In genomic region chr3R:29204612-29205480, dm6 we compare ENCODE assay signal across 1 fruit fly cellular context.
TF ChIP-seq lines count a peak whose summit lies in the region.

No protein-coding gene starts in this region.

TF ChIP-seq in whole organism, embryonic, 481 proteins besides CTCF, POLR2A, EP300 and RAD21 (continued from another document and continues in another):
- peak; percentile 85 for TF ChIP-seq ara (GFP tag; IDR thresholded peaks at IDR 0.05; lab: Robert Waterston, UW)
- no peak for TF ChIP-seq HLHmδ (GFP tag; optimal IDR thresholded peaks at IDR 0.05; lab: Kevin White, UChicago)
- TF ChIP-seq ase (GFP tag; IDR thresholded peaks at IDR 0.05; lab: Robert Waterston, UW): peak; percentile 73; the same call in 2 of the 3 replicates
- TF ChIP-seq sim (GFP tag; IDR thresholded peaks at IDR 0.05; lab: Robert Waterston, UW): peak; percentile 61; the same call in 1 of the 2 replicates
- TF ChIP-seq NfI (GFP tag; optimal IDR thresholded peaks at IDR 0.05; lab: Kevin White, UChicago): peak; percentile 57
- TF ChIP-seq CG7963 (GFP tag; IDR thresholded peaks at IDR 0.05; lab: Robert Waterston, UW; ENCODE audit: partially characterized antibody): no peak
- TF ChIP-seq schlank (tag; optimal IDR thresholded peaks at IDR 0.05; lab: Kevin White, UChicago): no peak
- TF ChIP-seq Atf3 (GFP tag; optimal IDR thresholded peaks at IDR 0.05; lab: Kevin White, UChicago): peak; percentile 59
- peak; percentile 54 for TF ChIP-seq cg (GFP tag; optimal IDR thresholded peaks at IDR 0.05; lab: Kevin White, UChicago)
- TF ChIP-seq CG4282 (GFP tag; optimal IDR thresholded peaks at IDR 0.05; lab: Kevin White, UChicago): no peak
- TF ChIP-seq Xbp1 (GFP tag; optimal IDR thresholded peaks at IDR 0.05; lab: Kevin White, UChicago): peak; percentile 85
- peak; percentile 55 for TF ChIP-seq lilli (GFP tag; optimal IDR thresholded peaks at IDR 0.05; lab: Kevin White, UChicago)
- TF ChIP-seq oc (tag; optimal IDR thresholded peaks at IDR 0.05; lab: Kevin White, UChicago): peak; percentile 86
- TF ChIP-seq Adf1 (GFP tag; IDR thresholded peaks at IDR 0.05; lab: Robert Waterston, UW): no peak; the same call in 1 of the 2 replicates
- 0 out of 2 replicates have a peak, but pooled peaks have one; percentile 22 for TF ChIP-seq gsb (GFP tag; IDR thresholded peaks at IDR 0.05; lab: Robert Waterston, UW)
- no peak for TF ChIP-seq Dip3 (GFP tag; optimal IDR thresholded peaks at IDR 0.05; lab: Kevin White, UChicago)
- peak; percentile 41 for TF ChIP-seq tio (GFP tag; optimal IDR thresholded peaks at IDR 0.05; lab: Kevin White, UChicago)
- peak; percentile 67 for TF ChIP-seq nau (GFP tag; optimal IDR thresholded peaks at IDR 0.05; lab: Kevin White, UChicago)
- peak; percentile 78 for TF ChIP-seq Sox100B (GFP tag; optimal IDR thresholded peaks at IDR 0.05; lab: Kevin White, UChicago)
- TF ChIP-seq CG15601 (tag; optimal IDR thresholded peaks at IDR 0.05; lab: Kevin White, UChicago): peak; percentile 79
- TF ChIP-seq caup (GFP tag; optimal IDR thresholded peaks at IDR 0.05; lab: Kevin White, UChicago; ENCODE audit: severe bottlenecking): peak; percentile 32
- peak in 1 of 2 experiments; percentile 94 for TF ChIP-seq eve (GFP tag; optimal IDR thresholded peaks at IDR 0.05; lab: Kevin White, UChicago)
- TF ChIP-seq pfk (GFP tag; optimal IDR thresholded peaks at IDR 0.05; lab: Kevin White, UChicago): no peak
- no peak for TF ChIP-seq sna (GFP tag; IDR thresholded peaks at IDR 0.05; lab: Robert Waterston, UW; ENCODE audit: partially characterized antibody)
- TF ChIP-seq Nf-YB (GFP tag; optimal IDR thresholded peaks at IDR 0.05; lab: Kevin White, UChicago): peak; percentile 46
- TF ChIP-seq stc (GFP tag; IDR thresholded peaks at IDR 0.05; lab: Robert Waterston, UW): peak; percentile 79
- TF ChIP-seq unpg (GFP tag; optimal IDR thresholded peaks at IDR 0.05; lab: Kevin White, UChicago): peak; percentile 85
- TF ChIP-seq MESR4 (GFP tag; optimal IDR thresholded peaks at IDR 0.05; lab: Kevin White, UChicago): no peak
- peak; percentile 88 for TF ChIP-seq CG11504 (tag; optimal IDR thresholded peaks at IDR 0.05; lab: Kevin White, UChicago)
- TF ChIP-seq CG8944 (GFP tag; optimal IDR thresholded peaks at IDR 0.05; lab: Kevin White, UChicago): peak; percentile 70
- no peak for TF ChIP-seq Dll (GFP tag; IDR thresholded peaks at IDR 0.05; lab: Robert Waterston, UW; ENCODE audit: partially characterized antibody)
- TF ChIP-seq CG15514 (GFP tag; optimal IDR thresholded peaks at IDR 0.05; lab: Kevin White, UChicago): peak; percentile 31
- TF ChIP-seq Lpt (GFP tag; optimal IDR thresholded peaks at IDR 0.05; lab: Kevin White, UChicago): no peak
- TF ChIP-seq CG12769 (tag; optimal IDR thresholded peaks at IDR 0.05; lab: Kevin White, UChicago): peak; percentile 71
- TF ChIP-seq CG5180 (GFP tag; optimal IDR thresholded peaks at IDR 0.05; lab: Kevin White, UChicago): peak; percentile 65
- TF ChIP-seq CG3838 (GFP tag; optimal IDR thresholded peaks at IDR 0.05; lab: Kevin White, UChicago): no peak
- TF ChIP-seq cato (GFP tag; optimal IDR thresholded peaks at IDR 0.05; lab: Kevin White, UChicago; ENCODE audit: borderline replicate concordance): peak; percentile 65
- TF ChIP-seq gt (GFP tag; IDR thresholded peaks at IDR 0.05; lab: Robert Waterston, UW): peak; percentile 49; the same call in 1 of the 2 replicates
- TF ChIP-seq CG18011 (GFP tag; optimal IDR thresholded peaks at IDR 0.05; lab: Kevin White, UChicago): no peak
- TF ChIP-seq CG8388 (GFP tag; optimal IDR thresholded peaks at IDR 0.05; lab: Kevin White, UChicago): peak; percentile 79
- TF ChIP-seq HLH4C (GFP tag; IDR thresholded peaks at IDR 0.05; lab: Robert Waterston, UW; ENCODE audit: partially characterized antibody): no peak
- peak; percentile 46 for TF ChIP-seq TFAM (GFP tag; optimal IDR thresholded peaks at IDR 0.05; lab: Kevin White, UChicago)
- TF ChIP-seq CG7839 (tag; optimal IDR thresholded peaks at IDR 0.05; lab: Kevin White, UChicago): peak; percentile 81
- TF ChIP-seq amos (GFP tag; IDR thresholded peaks at IDR 0.05; lab: Robert Waterston, UW; ENCODE audit: partially characterized antibody): no peak
- TF ChIP-seq ap (GFP tag; IDR thresholded peaks at IDR 0.05; lab: Robert Waterston, UW): peak; percentile 68
- TF ChIP-seq zfh1 (GFP tag; IDR thresholded peaks at IDR 0.05; lab: Robert Waterston, UW): peak; percentile 85
- TF ChIP-seq psq (GFP tag; optimal IDR thresholded peaks at IDR 0.05; lab: Kevin White, UChicago): peak; percentile 18
- peak; percentile 62 for TF ChIP-seq Drgx (GFP tag; IDR thresholded peaks at IDR 0.05; lab: Robert Waterston, UW)
- TF ChIP-seq Dbx (GFP tag; IDR thresholded peaks at IDR 0.05; lab: Robert Waterston, UW): no peak
- TF ChIP-seq Ptx1 (GFP tag; IDR thresholded peaks at IDR 0.05; lab: Robert Waterston, UW): peak; percentile 87
- no peak for TF ChIP-seq zen2 (GFP tag; IDR thresholded peaks at IDR 0.05; lab: Robert Waterston, UW; ENCODE audit: partially characterized antibody)
- TF ChIP-seq E2f1 (GFP tag; IDR thresholded peaks at IDR 0.05; lab: Robert Waterston, UW): peak; percentile 77
- TF ChIP-seq ttk (GFP tag; IDR thresholded peaks at IDR 0.05; lab: Robert Waterston, UW): peak; percentile 77
- TF ChIP-seq CG18262 (tag; optimal IDR thresholded peaks at IDR 0.05; lab: Kevin White, UChicago): peak; percentile 86
- TF ChIP-seq tll (GFP tag; optimal IDR thresholded peaks at IDR 0.05; lab: Kevin White, UChicago): no peak
- TF ChIP-seq CG2875 (GFP tag; optimal IDR thresholded peaks at IDR 0.05; lab: Kevin White, UChicago): peak; percentile 81
- peak; percentile 23; the same call in 1 of the 2 replicates for TF ChIP-seq CG17612 (GFP tag; IDR thresholded peaks at IDR 0.05; lab: Robert Waterston, UW)
- no peak for TF ChIP-seq pita (GFP tag; optimal IDR thresholded peaks at IDR 0.05; lab: Kevin White, UChicago)
- TF ChIP-seq CG12219 (GFP tag; optimal IDR thresholded peaks at IDR 0.05; lab: Kevin White, UChicago): peak; percentile 80
- TF ChIP-seq CG9932 (GFP tag; IDR thresholded peaks at IDR 0.05; lab: Robert Waterston, UW): no peak
- no peak for TF ChIP-seq cas (GFP tag; IDR thresholded peaks at IDR 0.05; lab: Robert Waterston, UW)
- TF ChIP-seq CG7357 (GFP tag; IDR thresholded peaks at IDR 0.05; lab: Robert Waterston, UW): peak; percentile 64; the same call in 2 of the 3 replicates
- TF ChIP-seq z (GFP tag; IDR thresholded peaks at IDR 0.05; lab: Robert Waterston, UW): no peak
- TF ChIP-seq E2f2 (GFP tag; IDR thresholded peaks at IDR 0.05; lab: Robert Waterston, UW): peak; percentile 36; the same call in 1 of the 2 replicates
- peak; percentile 19 for TF ChIP-seq CG13624 (GFP tag; optimal IDR thresholded peaks at IDR 0.05; lab: Kevin White, UChicago)
- TF ChIP-seq dan (GFP tag; IDR thresholded peaks at IDR 0.05; lab: Robert Waterston, UW): peak; percentile 47; the same call in 1 of the 2 replicates
- peak; percentile 52 for TF ChIP-seq Bteb2 (GFP tag; optimal IDR thresholded peaks at IDR 0.05; lab: Kevin White, UChicago)
- TF ChIP-seq CG15696 (tag; optimal IDR thresholded peaks at IDR 0.05; lab: Kevin White, UChicago): peak; percentile 51
- TF ChIP-seq CG18619 (GFP tag; optimal IDR thresholded peaks at IDR 0.05; lab: Kevin White, UChicago): peak; percentile 51
- TF ChIP-seq CG12155 (GFP tag; optimal IDR thresholded peaks at IDR 0.05; lab: Kevin White, UChicago): peak; percentile 54
- no peak for TF ChIP-seq CG8478 (optimal IDR thresholded peaks at IDR 0.05; lab: Kevin White, UChicago)
- TF ChIP-seq shn (GFP tag; optimal IDR thresholded peaks at IDR 0.05; lab: Kevin White, UChicago): peak; percentile 59
- TF ChIP-seq CG6175 (GFP tag; IDR thresholded peaks at IDR 0.05; lab: Robert Waterston, UW): no peak
- no peak; the same call in 1 of the 2 replicates for TF ChIP-seq CG8765 (GFP tag; IDR thresholded peaks at IDR 0.05; lab: Robert Waterston, UW)
- 0 out of 3 replicates have a peak, but pooled peaks have one; percentile 61 for TF ChIP-seq CG11456 (GFP tag; IDR thresholded peaks at IDR 0.05; lab: Robert Waterston, UW)
- TF ChIP-seq CG6854 (GFP tag; optimal IDR thresholded peaks at IDR 0.05; lab: Kevin White, UChicago): peak; percentile 28
- TF ChIP-seq HLH3B (GFP tag; IDR thresholded peaks at IDR 0.05; lab: Robert Waterston, UW): peak; percentile 88
- peak; percentile 9; the same call in 1 of the 2 replicates for TF ChIP-seq CG9215 (GFP tag; IDR thresholded peaks at IDR 0.05; lab: Robert Waterston, UW)
- peak; percentile 62 for TF ChIP-seq CG9727 (GFP tag; optimal IDR thresholded peaks at IDR 0.05; lab: Kevin White, UChicago)
- peak; percentile 89 for TF ChIP-seq CG10979 (tag; optimal IDR thresholded peaks at IDR 0.05; lab: Kevin White, UChicago)
- TF ChIP-seq CG13424 (tag; optimal IDR thresholded peaks at IDR 0.05; lab: Kevin White, UChicago): peak; percentile 86
- TF ChIP-seq Med (GFP tag; lab: Kevin White, UChicago): peak; percentile 91
- peak; percentile 72 for TF ChIP-seq CG30403 (GFP tag; optimal IDR thresholded peaks at IDR 0.05; lab: Kevin White, UChicago)
- TF ChIP-seq sob (GFP tag; IDR thresholded peaks at IDR 0.05; lab: Robert Waterston, UW): peak; percentile 49; the same call in 1 of the 2 replicates
- peak; percentile 80 for TF ChIP-seq otp (GFP tag; IDR thresholded peaks at IDR 0.05; lab: Robert Waterston, UW)
- TF ChIP-seq CG3726 (GFP tag; IDR thresholded peaks at IDR 0.05; lab: Robert Waterston, UW): peak; percentile 72; the same call in 1 of the 3 replicates
- peak; percentile 54 for TF ChIP-seq CG14667 (GFP tag; IDR thresholded peaks at IDR 0.05; lab: Robert Waterston, UW)
- no peak for TF ChIP-seq Hey (tag; optimal IDR thresholded peaks at IDR 0.05; lab: Kevin White, UChicago)
- TF ChIP-seq fd64A (GFP tag; optimal IDR thresholded peaks at IDR 0.05; lab: Kevin White, UChicago): peak; percentile 79
- TF ChIP-seq CG2202 (tag; optimal IDR thresholded peaks at IDR 0.05; lab: Kevin White, UChicago): peak; percentile 66
- TF ChIP-seq Rx (GFP tag; IDR thresholded peaks at IDR 0.05; lab: Robert Waterston, UW): peak; percentile 79
- peak; percentile 58 for TF ChIP-seq CG9437 (GFP tag; optimal IDR thresholded peaks at IDR 0.05; lab: Kevin White, UChicago)
- TF ChIP-seq CG16779 (GFP tag; IDR thresholded peaks at IDR 0.05; lab: Robert Waterston, UW): 0 out of 2 replicates have a peak, but pooled peaks have one; percentile 46
- TF ChIP-seq fu2 (GFP tag; optimal IDR thresholded peaks at IDR 0.05; lab: Kevin White, UChicago): no peak
- TF ChIP-seq Deaf1 (tag; optimal IDR thresholded peaks at IDR 0.05; lab: Kevin White, UChicago): peak; percentile 24
- TF ChIP-seq Antp (GFP tag; optimal IDR thresholded peaks at IDR 0.05; lab: Kevin White, UChicago): peak; percentile 79
- peak; percentile 42 for TF ChIP-seq dm (GFP tag; optimal IDR thresholded peaks at IDR 0.05; lab: Kevin White, UChicago)
- peak; percentile 33 for TF ChIP-seq CG7786 (GFP tag; optimal IDR thresholded peaks at IDR 0.05; lab: Kevin White, UChicago)
- no peak for TF ChIP-seq hbn (GFP tag; IDR thresholded peaks at IDR 0.05; lab: Robert Waterston, UW; ENCODE audit: partially characterized antibody)
- no peak for TF ChIP-seq Neu2 (GFP tag; optimal IDR thresholded peaks at IDR 0.05; lab: Kevin White, UChicago; ENCODE audit: borderline replicate concordance)
- no peak for TF ChIP-seq Elba2 (GFP tag; optimal IDR thresholded peaks at IDR 0.05; lab: Kevin White, UChicago)
- TF ChIP-seq mld (GFP tag; IDR thresholded peaks at IDR 0.05; lab: Robert Waterston, UW; ENCODE audit: partially characterized antibody): no peak
- no peak for TF ChIP-seq GATAe (GFP tag; conservative IDR thresholded peaks at IDR 0.05; lab: Robert Waterston, UW)
- no peak for TF ChIP-seq Dip2 (GFP tag; IDR thresholded peaks at IDR 0.05; lab: Robert Waterston, UW)
- TF ChIP-seq CG12236 (GFP tag; optimal IDR thresholded peaks at IDR 0.05; lab: Kevin White, UChicago): peak; percentile 64
- peak; percentile 80 for TF ChIP-seq pum (GFP tag; optimal IDR thresholded peaks at IDR 0.05; lab: Kevin White, UChicago)
- no peak for TF ChIP-seq CG11085 (GFP tag; IDR thresholded peaks at IDR 0.05; lab: Robert Waterston, UW)
- peak; percentile 89 for TF ChIP-seq Xrp1 (GFP tag; IDR thresholded peaks at IDR 0.05; lab: Robert Waterston, UW)
- no peak for TF ChIP-seq Bgb (GFP tag; IDR thresholded peaks at IDR 0.05; lab: Robert Waterston, UW; ENCODE audit: partially characterized antibody)
- TF ChIP-seq wek (GFP tag; optimal IDR thresholded peaks at IDR 0.05; lab: Kevin White, UChicago): peak; percentile 29
- TF ChIP-seq CG12299 (tag; optimal IDR thresholded peaks at IDR 0.05; lab: Kevin White, UChicago): peak; percentile 59
- no peak for TF ChIP-seq sima (GFP tag; optimal IDR thresholded peaks at IDR 0.05; lab: Kevin White, UChicago)
- TF ChIP-seq CG2889 (GFP tag; IDR thresholded peaks at IDR 0.05; lab: Robert Waterston, UW): no peak
- TF ChIP-seq CG8281 (tag; optimal IDR thresholded peaks at IDR 0.05; lab: Kevin White, UChicago): peak; percentile 58
- no peak for TF ChIP-seq slou (GFP tag; optimal IDR thresholded peaks at IDR 0.05; lab: Kevin White, UChicago)
- TF ChIP-seq danr (GFP tag; IDR thresholded peaks at IDR 0.05; lab: Robert Waterston, UW): peak; percentile 56
- TF ChIP-seq D (optimal IDR thresholded peaks at IDR 0.05; lab: Kevin White, UChicago): no peak
- TF ChIP-seq D (GFP tag; optimal IDR thresholded peaks at IDR 0.05; lab: Kevin White, UChicago): peak; percentile 87
- TF ChIP-seq usp (GFP tag; optimal IDR thresholded peaks at IDR 0.05; lab: Kevin White, UChicago): no peak
- TF ChIP-seq CG14050 (GFP tag; IDR thresholded peaks at IDR 0.05; lab: Robert Waterston, UW): peak; percentile 72
- TF ChIP-seq ro (GFP tag; IDR thresholded peaks at IDR 0.05; lab: Robert Waterston, UW): peak; percentile 59
- peak in 1 of 2 experiments; percentile 22 for TF ChIP-seq crp (GFP tag; optimal IDR thresholded peaks at IDR 0.05; lab: Kevin White, UChicago)
- peak; percentile 36 for TF ChIP-seq ems (GFP tag; optimal IDR thresholded peaks at IDR 0.05; lab: Kevin White, UChicago)
- peak; percentile 17 for TF ChIP-seq CG15073 (GFP tag; optimal IDR thresholded peaks at IDR 0.05; lab: Kevin White, UChicago)
- peak; percentile 43 for TF ChIP-seq da (GFP tag; optimal IDR thresholded peaks at IDR 0.05; lab: Kevin White, UChicago)
- TF ChIP-seq CG31365 (tag; optimal IDR thresholded peaks at IDR 0.05; lab: Kevin White, UChicago): peak; percentile 41
- TF ChIP-seq CG10366 (GFP tag; IDR thresholded peaks at IDR 0.05; lab: Robert Waterston, UW): peak; percentile 76
- peak; percentile 72 for TF ChIP-seq gcm (GFP tag; optimal IDR thresholded peaks at IDR 0.05; lab: Kevin White, UChicago)
- TF ChIP-seq Hand (GFP tag; optimal IDR thresholded peaks at IDR 0.05; lab: Kevin White, UChicago): no peak
- peak; percentile 72 for TF ChIP-seq Asciz (GFP tag; optimal IDR thresholded peaks at IDR 0.05; lab: Kevin White, UChicago)
